Worm (Caenorhabditis elegans): ENCODE data around the gene twk-21.

DNA sequence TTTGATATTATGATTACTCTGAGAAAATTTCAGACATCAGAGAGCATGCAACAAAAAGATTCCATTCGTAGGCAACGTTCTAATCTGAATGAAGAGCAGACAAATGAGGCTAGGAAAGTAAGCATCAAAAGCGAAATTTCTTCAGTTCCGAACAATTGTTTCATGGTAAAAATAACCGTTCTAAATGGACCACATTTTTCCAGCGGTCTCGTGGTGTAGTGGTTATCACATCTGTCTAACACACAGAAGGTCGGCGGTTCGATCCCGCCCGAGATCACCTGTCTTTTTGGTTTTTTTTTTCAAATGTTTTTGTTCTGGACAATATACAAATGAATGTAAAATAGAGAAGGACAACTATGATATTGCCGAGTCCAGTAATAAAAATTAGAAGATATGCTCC lies at the start of gene twk-21:
- TF ChIP-seq hlh-1 (tag; optimal IDR thresholded peaks at IDR 0.05) (no peak), blmp-1 (tag; optimal IDR thresholded peaks at IDR 0.05) (no peak), lsy-2 (tag; optimal IDR thresholded peaks at IDR 0.05) (no peak), ceh-83 (GFP tag; optimal IDR thresholded peaks at IDR 0.05) (no peak), pha-4 (tag; optimal IDR thresholded peaks at IDR 0.05) (no peak), unc-62 (GFP tag; optimal IDR thresholded peaks at IDR 0.05) (no peak)

Measured in whole organism, mixed stage, embryonic.